Worm (Caenorhabditis elegans) whole organism, L4/young adult: ENCODE results near the gene cyn-12.

Experiments
- W03F9.2 ChIP-seq: fragments of 150-350 bp; optimal IDR thresholded peaks from 2 replicates; lab custom pipeline; 2014; ENCODE audit warnings: missing biosample characterization, missing genetic modification characterization
- dao-5 ChIP-seq: sonication (generic microtip); optimal IDR thresholded peaks from 2 replicates; lab custom pipeline; 2016; ENCODE audit warnings: missing genotype, missing genetic modification characterization, moderate library complexity, missing compliant biosample characterization
- him-1 ChIP-seq: sonication (generic microtip); optimal IDR thresholded peaks from 2 replicates; lab custom pipeline; 2016; ENCODE audit warnings: missing genotype, missing genetic modification reagents, missing genetic modification characterization, missing compliant biosample characterization

The cyn-12 gene

ce11 chrIV:7133140-7133539 lies at the start of gene cyn-12:
Gene cyn-12, minus strand, starts transcription at chrIV:7133217.
- TF ChIP-seq W03F9.2 (tag; lab: Kevin White, UChicago) (no peak), dao-5 (tag; lab: Kevin White, UChicago) (no peak), him-1 (tag; lab: Kevin White, UChicago) (no peak)

- TF ChIP-seq W03F9.2 (tag; lab: Kevin White, UChicago) = peak; percentile 12
- no peak for TF ChIP-seq dao-5 (tag; lab: Kevin White, UChicago)
Observed at ce11 chrIV:7182818-7183217, 49.8 kb upstream of the cyn-12 start.

DNA sequence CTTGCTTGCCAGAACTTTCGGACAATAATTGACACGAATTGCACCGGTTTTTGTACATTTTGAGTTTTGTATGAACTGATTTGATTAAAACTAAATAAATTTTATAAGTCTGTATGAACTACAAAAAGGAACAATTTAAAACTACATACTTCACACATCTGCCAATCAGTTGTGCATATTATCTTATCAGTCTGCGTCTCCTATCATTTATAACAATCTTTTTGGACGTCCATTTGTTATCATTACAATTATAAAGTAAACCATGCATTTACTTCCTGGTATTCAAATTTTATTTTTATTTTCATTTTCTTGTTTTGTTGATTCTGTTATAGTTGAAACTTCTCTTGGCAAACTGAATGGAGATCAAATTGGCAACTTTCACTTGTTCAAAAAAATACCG lies 47.3 kb upstream of the cyn-12 start, which contains the start of gene cest-10:
cest-10 (plus strand) TSS at position 254 of the 400 bp plus-strand sequence.
- no peak for TF ChIP-seq him-1 (tag; lab: Kevin White, UChicago)
- TF ChIP-seq W03F9.2 (tag; lab: Kevin White, UChicago) = peak; percentile 6
- TF ChIP-seq dao-5 (tag; lab: Kevin White, UChicago) = no peak

ce11 chrIV:7178942-7179341 lies 45.9 kb upstream of the cyn-12 start, which contains the start of gene C42D4.3:
Gene C42D4.3, plus strand, starts transcription at chrIV:7179239.
- no peak for TF ChIP-seq him-1 (tag; lab: Kevin White, UChicago)
- no peak for TF ChIP-seq dao-5 (tag; lab: Kevin White, UChicago)
- TF ChIP-seq W03F9.2 (tag; lab: Kevin White, UChicago) = no peak

DNA sequence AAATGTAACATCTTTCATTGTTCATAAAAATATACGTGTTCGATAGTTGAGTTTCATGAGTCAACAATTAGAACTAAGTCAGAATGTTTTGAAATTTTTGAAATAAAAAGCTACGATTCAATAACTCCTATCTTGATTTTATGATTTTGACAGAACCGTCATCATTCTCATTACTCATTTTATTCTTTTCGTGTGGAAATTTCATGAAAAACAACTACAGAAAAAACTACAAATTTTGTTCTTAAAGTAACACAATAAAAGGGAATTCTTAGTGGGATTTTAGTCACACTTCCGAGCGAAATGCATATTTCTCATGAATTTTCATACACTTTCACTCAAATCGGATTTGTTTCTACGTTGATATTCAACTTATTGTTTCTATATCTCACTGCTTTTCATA lies 43.9 kb upstream of the cyn-12 start, which contains the start of gene str-44:
str-44 (plus strand) TSS at position 301 of the 400 bp plus-strand sequence.
- no peak for TF ChIP-seq him-1 (tag; lab: Kevin White, UChicago)
- no peak for TF ChIP-seq W03F9.2 (tag; lab: Kevin White, UChicago)
- no peak for TF ChIP-seq dao-5 (tag; lab: Kevin White, UChicago)

- TF ChIP-seq dao-5 (tag; lab: Kevin White, UChicago) (no peak), him-1 (tag; lab: Kevin White, UChicago) (no peak), W03F9.2 (tag; lab: Kevin White, UChicago) (no peak)
Observed at ce11 chrIV:7175346-7175745, 42.3 kb upstream of the cyn-12 start, which contains the start of gene C42D4.19. Gene C42D4.19, plus strand, starts transcription at chrIV:7175646.

ce11 chrIV:7173489-7173888 lies 40.5 kb upstream of the cyn-12 start, which contains the start of gene str-1:
Gene str-1, plus strand, starts transcription at chrIV:7173789.
- TF ChIP-seq W03F9.2 (tag; lab: Kevin White, UChicago) (no peak), him-1 (tag; lab: Kevin White, UChicago) (no peak), dao-5 (tag; lab: Kevin White, UChicago) (no peak)

ce11 chrIV:7171222-7171621 lies 38.2 kb upstream of the cyn-12 start, which contains the start of gene str-220:
Gene str-220, minus strand, starts transcription at chrIV:7171322.
- TF ChIP-seq W03F9.2 (tag; lab: Kevin White, UChicago) (no peak), dao-5 (tag; lab: Kevin White, UChicago) (no peak), him-1 (tag; lab: Kevin White, UChicago) (no peak)

DNA sequence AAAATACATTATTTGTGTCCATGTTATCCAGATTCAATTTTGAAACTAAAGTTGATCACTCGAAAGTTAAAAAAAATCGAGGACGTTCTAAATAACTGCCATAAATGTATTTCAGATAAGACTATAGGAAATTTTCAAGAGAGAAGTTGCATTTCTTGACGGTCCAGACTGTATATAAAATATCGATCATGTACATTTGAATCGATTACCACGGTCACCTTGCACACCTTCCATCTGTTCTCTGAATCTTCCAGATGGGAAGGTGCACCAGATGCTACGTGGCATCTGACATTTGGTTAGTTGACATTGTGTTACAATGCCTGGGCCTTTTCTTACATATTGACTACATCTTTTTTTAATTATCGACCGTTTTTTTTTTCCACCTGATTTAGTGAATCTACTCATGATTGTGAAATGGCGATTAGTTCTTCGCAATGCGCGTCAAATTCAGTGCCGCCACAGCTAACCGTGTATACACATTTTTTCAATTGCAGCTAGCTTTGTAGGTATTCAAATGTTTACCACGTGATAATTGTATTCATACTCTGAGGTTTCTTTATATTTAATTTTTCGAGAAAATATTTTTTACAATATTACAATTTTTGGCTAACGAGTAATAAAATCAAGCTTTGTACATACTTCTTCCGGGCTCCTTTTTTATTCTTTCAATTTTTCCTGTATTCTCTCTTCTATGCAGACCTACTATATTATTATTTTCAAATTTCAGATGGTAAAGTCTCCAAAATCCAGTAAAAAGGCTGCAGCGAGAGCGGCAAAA lies 35.2 kb upstream of the cyn-12 start, which contains the start of gene skr-16:
skr-16 (plus strand) TSS at position 728 of the 778 bp plus-strand sequence.
- TF ChIP-seq W03F9.2 (tag; lab: Kevin White, UChicago) = no peak
- TF ChIP-seq him-1 (tag; lab: Kevin White, UChicago) = no peak
- no peak for TF ChIP-seq dao-5 (tag; lab: Kevin White, UChicago)

ce11 chrIV:7166553-7166952 lies 33.5 kb upstream of the cyn-12 start, which contains the start of gene C42D4.18:
Gene C42D4.18, plus strand, starts transcription at chrIV:7166783.
- TF ChIP-seq him-1 (tag; lab: Kevin White, UChicago) (no peak), dao-5 (tag; lab: Kevin White, UChicago) (no peak), W03F9.2 (tag; lab: Kevin White, UChicago) (no peak)

DNA sequence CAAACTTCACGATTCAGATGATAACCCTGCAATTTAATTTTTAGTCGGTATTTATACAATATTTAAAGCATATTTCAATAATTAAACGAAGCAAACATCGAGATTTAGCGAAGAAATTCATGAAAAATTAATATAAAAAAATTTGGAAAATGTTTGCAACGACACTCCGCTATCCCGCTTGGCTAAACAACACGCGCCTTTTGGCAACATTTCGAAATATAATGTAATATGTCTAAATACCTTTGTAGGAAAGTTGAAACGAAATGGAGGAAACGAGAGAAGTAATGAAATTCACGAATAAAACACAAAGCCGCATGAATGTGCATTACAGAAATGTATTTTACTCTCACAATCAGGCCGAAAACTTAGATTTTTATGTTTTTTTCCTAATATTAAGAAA lies 32.7 kb upstream of the cyn-12 start, which contains the start of gene rpc-1:
rpc-1 (minus strand) TSS at position 26 of the 400 bp plus-strand sequence.
- TF ChIP-seq W03F9.2 (tag; lab: Kevin White, UChicago) (no peak), dao-5 (tag; lab: Kevin White, UChicago) (no peak), him-1 (tag; lab: Kevin White, UChicago) (no peak)

- TF ChIP-seq W03F9.2 (tag; lab: Kevin White, UChicago) (no peak), him-1 (tag; lab: Kevin White, UChicago) (no peak), dao-5 (tag; lab: Kevin White, UChicago) (no peak)
Observed at ce11 chrIV:7159586-7159985, 26.6 kb upstream of the cyn-12 start.

- TF ChIP-seq dao-5 (tag; lab: Kevin White, UChicago) (no peak), W03F9.2 (tag; lab: Kevin White, UChicago) (no peak), him-1 (tag; lab: Kevin White, UChicago) (no peak)
Observed at ce11 chrIV:7158161-7158560, 25.1 kb upstream of the cyn-12 start.
